Worm (Caenorhabditis elegans) whole organism, L1 larva: ENCODE results near the gene K12H6.2.

ENCODE experiments used
- C16A3.4 ChIP-seq: fragments of 150-350 bp; optimal IDR thresholded peaks from 2 replicates; lab custom pipeline; 2014; ENCODE audit warnings: missing biosample characterization, missing genetic modification characterization
- aha-1 ChIP-seq: fragments of 150-350 bp; optimal IDR thresholded peaks from 2 replicates; lab custom pipeline; 2014; ENCODE audit warnings: missing biosample characterization, missing genetic modification characterization
- ceh-8 ChIP-seq: fragments of 200-800 bp; sonication (Bioruptor generic); optimal IDR thresholded peaks from 2 replicates; lab custom pipeline; 2018; ENCODE audit warnings: mild to moderate bottlenecking, missing genetic modification characterization, moderate library complexity, missing compliant biosample characterization
- ces-1 ChIP-seq: fragments of 150-350 bp; optimal IDR thresholded peaks from 2 replicates; lab custom pipeline; 2014; ENCODE audit warnings: missing biosample characterization, missing genetic modification reagents, missing genetic modification characterization
- dsc-1 ChIP-seq: sonication (generic microtip); optimal IDR thresholded peaks from 2 replicates; lab custom pipeline; 2016; ENCODE audit warnings: mild to moderate bottlenecking, missing genetic modification characterization, missing compliant biosample characterization
- efl-3 ChIP-seq: fragments of 200-800 bp; sonication (Bioruptor generic); optimal IDR thresholded peaks from 2 replicates; lab custom pipeline; 2018; ENCODE audit warnings: mild to moderate bottlenecking, missing genetic modification characterization, missing compliant biosample characterization
- egl-27 ChIP-seq, 2 experiments: fragments of 150-350 bp in 1 of 2; sonication (generic microtip); optimal IDR thresholded peaks; 3 replicates each; lab custom pipeline; 2017 to 2018; ENCODE audit warnings: missing biosample characterization in 2 of 2, missing genetic modification characterization in 2 of 2, missing genetic modification reagents in 2 of 2
- elt-3 ChIP-seq, 6 experiments: fragments of 150-350 bp in 1 of 6; sonication (generic microtip); optimal IDR thresholded peaks; 2 replicates each; lab custom pipeline; 2017 to 2018; ENCODE audit warnings: missing biosample characterization in 6 of 6, missing genetic modification characterization in 6 of 6, inconsistent platforms in 1 of 6
- fkh-8 ChIP-seq: sonication (generic microtip); optimal IDR thresholded peaks from 2 replicates; lab custom pipeline; 2016; ENCODE audit warnings: mild to moderate bottlenecking, missing genetic modification characterization, missing compliant biosample characterization
- hpl-2 ChIP-seq: fragments of 150-350 bp; optimal IDR thresholded peaks from 2 replicates; lab custom pipeline; 2014; ENCODE audit warnings: missing biosample characterization, missing genetic modification reagents, missing genetic modification characterization
- jun-1 ChIP-seq: fragments of 150-350 bp; optimal IDR thresholded peaks from 2 replicates; lab custom pipeline; 2014; ENCODE audit warnings: missing biosample characterization, missing genetic modification reagents, missing genetic modification characterization
- lin-14 ChIP-seq: fragments of 200-800 bp; sonication (Bioruptor generic); optimal IDR thresholded peaks from 2 replicates; lab custom pipeline; 2018; ENCODE audit warnings: mild to moderate bottlenecking, missing genetic modification characterization, moderate library complexity, missing compliant biosample characterization
- lin-15B ChIP-seq: fragments of 150-350 bp; sonication (generic microtip); optimal IDR thresholded peaks from 3 replicates; lab custom pipeline; 2014; ENCODE audit warnings: missing biosample characterization, missing genetic modification characterization
- mab-9 ChIP-seq: fragments of 200-800 bp; sonication (Bioruptor generic); IDR thresholded peaks from 2 replicates; pipeline ENCODE4 v1.3.6; 2022; ENCODE audit warnings: missing genetic modification reagents, missing genetic modification characterization, missing compliant biosample characterization
- mdl-1 ChIP-seq, 2 experiments: fragments of 150-350 bp; optimal IDR thresholded peaks; 2 replicates each; lab custom pipeline; 2014 to 2017; ENCODE audit warnings: missing biosample characterization in 2 of 2, missing genetic modification characterization in 2 of 2, inconsistent platforms in 1 of 2
- nhr-19 ChIP-seq: fragments of 200-800 bp; sonication (Bioruptor generic); conservative IDR thresholded peaks from 2 replicates; pipeline ENCODE4 v1.3.6; 2022; ENCODE audit warnings: missing genetic modification characterization, missing compliant biosample characterization
- nhr-20 ChIP-seq: sonication (generic microtip); optimal IDR thresholded peaks from 2 replicates; lab custom pipeline; 2016; ENCODE audit warnings: mild to moderate bottlenecking, missing genetic modification characterization, missing compliant biosample characterization
- nhr-237 ChIP-seq: fragments of 150-350 bp; optimal IDR thresholded peaks from 2 replicates; lab custom pipeline; 2014; ENCODE audit warnings: missing biosample characterization, missing genetic modification characterization
- nhr-47 ChIP-seq: sonication (generic microtip); optimal IDR thresholded peaks from 2 replicates; lab custom pipeline; 2016; ENCODE audit warnings: mild to moderate bottlenecking, missing genetic modification characterization, moderate library complexity, missing compliant biosample characterization
- nhr-90 ChIP-seq: sonication (generic microtip); optimal IDR thresholded peaks from 2 replicates; lab custom pipeline; 2016; ENCODE audit warnings: mild to moderate bottlenecking, missing genetic modification characterization, missing compliant biosample characterization; ENCODE audit not compliant: poor library complexity
- pag-3 ChIP-seq: sonication (generic microtip); optimal IDR thresholded peaks from 2 replicates; lab custom pipeline; 2017; ENCODE audit warnings: missing genetic modification characterization, mild to moderate bottlenecking, missing compliant biosample characterization, antibody characterized with exemption, borderline replicate concordance; ENCODE audit not compliant: insufficient read depth
- rnt-1 ChIP-seq: sonication (generic microtip); optimal IDR thresholded peaks from 2 replicates; lab custom pipeline; 2016; ENCODE audit warnings: mild to moderate bottlenecking, missing genetic modification characterization, moderate library complexity, missing compliant biosample characterization
- skn-1 ChIP-seq: fragments of 150-350 bp; optimal IDR thresholded peaks from 2 replicates; lab custom pipeline; 2014; ENCODE audit warnings: missing biosample characterization, missing genetic modification characterization
- sox-4 ChIP-seq: sonication (generic microtip); optimal IDR thresholded peaks from 2 replicates; lab custom pipeline; 2016; ENCODE audit warnings: missing genetic modification characterization, missing compliant biosample characterization
- sptf-1 ChIP-seq: fragments of 150-350 bp; optimal IDR thresholded peaks from 2 replicates; lab custom pipeline; 2014; ENCODE audit warnings: missing biosample characterization, missing genetic modification characterization
- sup-37 ChIP-seq: fragments of 200-800 bp; sonication (Bioruptor generic); optimal IDR thresholded peaks from 2 replicates; lab custom pipeline; 2018; ENCODE audit warnings: mild to moderate bottlenecking, missing genetic modification characterization, missing compliant biosample characterization
- swsn-7 ChIP-seq: sonication (generic microtip); optimal IDR thresholded peaks from 2 replicates; lab custom pipeline; 2016; ENCODE audit warnings: missing genetic modification characterization, missing compliant biosample characterization
- tbx-2 ChIP-seq: sonication (generic microtip); optimal IDR thresholded peaks from 2 replicates; lab custom pipeline; 2016; ENCODE audit warnings: missing genetic modification characterization, missing compliant biosample characterization
- tlp-1 ChIP-seq: fragments of 150-350 bp; optimal IDR thresholded peaks from 2 replicates; lab custom pipeline; 2014; ENCODE audit warnings: missing biosample characterization, missing genetic modification characterization
- unc-30 ChIP-seq: sonication (generic microtip); optimal IDR thresholded peaks from 2 replicates; lab custom pipeline; 2017; ENCODE audit warnings: missing biosample characterization, missing genetic modification characterization
- zag-1 ChIP-seq: fragments of 150-350 bp; optimal IDR thresholded peaks from 2 replicates; lab custom pipeline; 2014; ENCODE audit warnings: missing biosample characterization, missing genetic modification characterization
- zip-4 ChIP-seq: fragments of 200-800 bp; sonication (Bioruptor generic); optimal IDR thresholded peaks from 2 replicates; lab custom pipeline; 2018; ENCODE audit warnings: mild to moderate bottlenecking, missing genetic modification characterization, moderate library complexity, missing compliant biosample characterization
- ztf-11 ChIP-seq, 2 experiments: sonication (generic microtip); optimal IDR thresholded peaks; 2 replicates each; lab custom pipeline; 2016 to 2017; ENCODE audit warnings: missing genetic modification characterization in 2 of 2, missing biosample characterization in 1 of 2, missing compliant biosample characterization in 1 of 2

Gene K12H6.2

ce11 chrII:2783380-2783779, 32.0 kb downstream of the K12H6.2 start:
- no peak for TF ChIP-seq jun-1 (tag; lab: Kevin White, UChicago)
- TF ChIP-seq pag-3 (tag; lab: Kevin White, UChicago), result no peak
- no peak for TF ChIP-seq fkh-8 (tag; lab: Kevin White, UChicago)

- no peak for TF ChIP-seq nhr-237 (tag; lab: Kevin White, UChicago)
- TF ChIP-seq elt-3 (tag; optimal IDR thresholded peaks at IDR 0.05; lab: Kevin White, UChicago), result no peak
- TF ChIP-seq egl-27 (tag; optimal IDR thresholded peaks at IDR 0.05; lab: Kevin White, UChicago), result no peak
- TF ChIP-seq C16A3.4 (tag; lab: Kevin White, UChicago), result no peak
- no peak for TF ChIP-seq lin-14 (GFP tag; lab: Kevin White, UChicago)
- no peak for TF ChIP-seq ceh-8
- TF ChIP-seq rnt-1 (tag; lab: Kevin White, UChicago), result no peak
- no peak for TF ChIP-seq sptf-1 (tag; lab: Kevin White, UChicago)
Measured at ce11 chrII:2781355-2781754, 34.0 kb downstream of the K12H6.2 start, which contains the start of gene F08D12.2. TSS of gene F08D12.2 (plus strand) at chrII:2781655.

DNA sequence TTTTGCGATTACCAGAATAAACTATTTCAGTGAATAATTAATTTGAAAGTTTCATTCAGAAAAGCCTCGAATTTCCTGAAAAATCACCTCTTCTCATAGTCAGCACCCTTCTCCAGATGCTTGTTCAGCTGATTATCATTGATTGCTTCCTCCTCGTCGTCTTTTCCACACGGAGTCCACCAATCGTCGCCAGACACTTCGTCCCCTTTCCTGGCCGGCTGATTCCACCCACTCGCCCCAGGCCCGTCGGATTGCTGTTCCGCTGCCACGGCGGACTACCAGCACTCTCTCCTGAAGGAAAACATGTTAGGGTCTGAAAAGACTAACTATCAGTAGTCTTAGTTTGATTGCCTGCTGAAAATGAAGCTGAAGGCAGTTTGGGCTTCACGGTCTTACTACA, 34.5 kb downstream of the K12H6.2 start:
- no peak for TF ChIP-seq sox-4 (tag; lab: Kevin White, UChicago)
- no peak for TF ChIP-seq zag-1 (tag; lab: Kevin White, UChicago)
- TF ChIP-seq lin-15B (tag; lab: Kevin White, UChicago), result no peak
- TF ChIP-seq ztf-11 (tag; optimal IDR thresholded peaks at IDR 0.05; lab: Kevin White, UChicago), result no peak
- TF ChIP-seq efl-3, result no peak
- no peak for TF ChIP-seq swsn-7 (tag; lab: Kevin White, UChicago)
- TF ChIP-seq mdl-1 (tag; optimal IDR thresholded peaks at IDR 0.05; lab: Kevin White, UChicago), result no peak

DNA sequence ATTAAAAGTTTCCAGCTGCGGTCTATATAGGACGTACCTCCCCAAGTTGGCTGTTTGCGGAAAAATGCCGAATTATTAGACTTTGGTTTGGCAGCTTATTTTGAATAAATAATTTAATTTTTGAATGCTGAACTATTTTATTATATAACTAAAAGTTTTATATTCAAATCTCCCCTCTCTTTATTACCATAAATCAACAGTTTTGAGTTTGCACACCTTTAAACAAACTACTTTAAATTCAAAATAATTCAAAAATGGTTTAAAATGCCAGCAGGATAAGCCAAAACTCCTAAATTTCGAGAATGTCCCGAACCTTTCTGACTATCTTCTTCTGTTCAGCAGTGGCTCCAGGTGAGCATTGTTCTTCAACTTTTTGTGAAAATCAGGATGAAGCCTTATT, 36.1 kb downstream of the K12H6.2 start, which contains the start of gene F08D12.3:
TSS of gene F08D12.3 (plus strand) at position 301 of the 400 bp plus-strand sequence.
- TF ChIP-seq nhr-237 (tag; lab: Kevin White, UChicago) (no peak), nhr-47 (tag; lab: Kevin White, UChicago) (no peak), jun-1 (tag; lab: Kevin White, UChicago) (no peak), tbx-2 (tag; lab: Kevin White, UChicago) (no peak)

ce11 chrII:2777846-2778245, 37.5 kb downstream of the K12H6.2 start, which contains the start of gene F08D12.4:
TSS of gene F08D12.4 (plus strand) at chrII:2778146.
- TF ChIP-seq sox-4 (tag; lab: Kevin White, UChicago) (no peak), aha-1 (tag; lab: Kevin White, UChicago) (no peak), dsc-1 (tag; lab: Kevin White, UChicago) (no peak), nhr-19 (GFP tag; lab: Robert Waterston, UW) (no peak), nhr-90 (tag; lab: Kevin White, UChicago) (no peak), zag-1 (tag; lab: Kevin White, UChicago) (no peak), tlp-1 (tag; lab: Kevin White, UChicago) (no peak), sup-37 (no peak), tbx-2 (tag; lab: Kevin White, UChicago) (no peak), elt-3 (tag; optimal IDR thresholded peaks at IDR 0.05; lab: Kevin White, UChicago) (no peak), nhr-20 (tag; lab: Kevin White, UChicago) (no peak), nhr-237 (tag; lab: Kevin White, UChicago) (no peak), unc-30 (no peak), mab-9 (GFP tag; lab: Robert Waterston, UW) (no peak), skn-1 (tag; lab: Kevin White, UChicago) (no peak), zip-4 (GFP tag; lab: Kevin White, UChicago) (no peak), ces-1 (GFP tag; lab: Kevin White, UChicago) (no peak), nhr-47 (tag; lab: Kevin White, UChicago) (no peak), C16A3.4 (tag; lab: Kevin White, UChicago) (no peak), hpl-2 (GFP tag; lab: Kevin White, UChicago) (no peak)
